Worm (Caenorhabditis elegans) whole organism, L2 larva: ENCODE results near the gene Y17G7B.8.

Experiments
- nhr-11 ChIP-seq: fragments of 150-350 bp; optimal IDR thresholded peaks from 2 replicates; lab custom pipeline; 2014; ENCODE audit warnings: missing biosample characterization, missing genetic modification characterization
- nhr-25 ChIP-seq: fragments of 150-350 bp; sonication (generic microtip); optimal IDR thresholded peaks from 3 replicates; lab custom pipeline; 2014; ENCODE audit warnings: missing biosample characterization, missing genetic modification characterization
- nhr-77 ChIP-seq: fragments of 150-350 bp; optimal IDR thresholded peaks from 2 replicates; lab custom pipeline; 2014; ENCODE audit warnings: missing biosample characterization, missing genetic modification characterization
- skn-1 ChIP-seq: sonication (generic microtip); optimal IDR thresholded peaks from 2 replicates; lab custom pipeline; 2017; ENCODE audit warnings: missing biosample characterization, missing genetic modification characterization
- unc-39 ChIP-seq: fragments of 150-350 bp; optimal IDR thresholded peaks from 2 replicates; lab custom pipeline; 2014; ENCODE audit warnings: missing biosample characterization, missing genetic modification characterization

ce11 chrII:12077281-12077680, 49.7 kb upstream of the Y17G7B.8 start:
- TF ChIP-seq nhr-11 (tag; lab: Kevin White, UChicago) (no peak), skn-1 (tag; lab: Kevin White, UChicago) (no peak), nhr-25 (tag; lab: Kevin White, UChicago) (no peak), unc-39 (tag; lab: Kevin White, UChicago) (no peak), nhr-77 (tag; lab: Kevin White, UChicago) (no peak)
